Worm (Caenorhabditis elegans) whole organism, L2 larva: Measurements from ENCODE around the gene cdk-5.

Experiments
- F13H6.1 ChIP-seq: sonication (generic microtip); optimal IDR thresholded peaks from 2 replicates; lab custom pipeline; 2016; ENCODE audit warnings: missing genetic modification characterization, missing compliant biosample characterization
- alr-1 ChIP-seq: fragments of 150-350 bp; optimal IDR thresholded peaks from 2 replicates; lab custom pipeline; 2014; ENCODE audit warnings: missing biosample characterization, missing genetic modification characterization
- nhr-237 ChIP-seq: fragments of 150-350 bp; optimal IDR thresholded peaks from 2 replicates; lab custom pipeline; 2014; ENCODE audit warnings: missing biosample characterization, missing genetic modification characterization
- sma-3 ChIP-seq: sonication (generic microtip); optimal IDR thresholded peaks from 2 replicates; lab custom pipeline; 2016; ENCODE audit warnings: missing genetic modification reagents, missing genetic modification characterization, missing compliant biosample characterization
- zag-1 ChIP-seq: fragments of 150-350 bp; optimal IDR thresholded peaks from 2 replicates; lab custom pipeline; 2014; ENCODE audit warnings: missing biosample characterization, missing genetic modification characterization

DNA sequence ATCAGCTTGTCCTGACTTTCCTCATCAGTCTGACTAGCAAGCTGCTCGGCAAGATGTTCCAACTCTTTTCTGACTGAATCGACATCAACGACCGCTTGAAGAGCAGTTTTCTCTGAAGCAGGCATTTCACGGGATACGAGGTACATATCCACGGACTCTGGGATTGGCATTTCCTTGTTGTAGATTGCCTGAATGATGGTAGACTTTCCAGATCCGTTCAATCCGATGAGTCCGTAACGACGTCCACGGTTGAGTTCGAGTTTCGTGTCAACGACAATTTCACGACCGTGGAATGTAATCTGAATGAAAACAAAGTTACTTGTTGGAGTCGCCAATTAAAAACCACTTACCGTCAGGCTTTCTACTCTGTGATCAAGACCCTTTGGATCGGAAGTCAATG is 4.6 kb downstream of the cdk-5 start:
- TF ChIP-seq sma-3 (GFP tag; lab: Kevin White, UChicago) = no peak
- TF ChIP-seq zag-1 (tag; lab: Kevin White, UChicago) = no peak
- no peak for TF ChIP-seq alr-1 (tag; lab: Kevin White, UChicago)
- no peak for TF ChIP-seq nhr-237
- TF ChIP-seq F13H6.1 (tag; lab: Kevin White, UChicago) = no peak
